Fruit fly (Drosophila melanogaster) whole organism, prepupa: ENCODE data around the gene CG16721.

Experiments used
- Blimp-1 ChIP-seq: fragments of 200-800 bp; sonication (Bioruptor generic); optimal IDR thresholded peaks from 3 replicates; lab custom pipeline; 2017; ENCODE audit warnings: missing biosample characterization, missing genetic modification characterization, mild to moderate bottlenecking, moderate library complexity, missing genetic modification reagents
- CG10631 ChIP-seq: fragments of 200-800 bp; sonication (Bioruptor generic); optimal IDR thresholded peaks from 2 replicates; lab custom pipeline; 2016; ENCODE audit warnings: missing biosample characterization, missing genetic modification characterization
- CG11294 ChIP-seq: fragments of 200-800 bp; sonication (Bioruptor generic); IDR thresholded peaks from 2 replicates; pipeline ENCODE4 v1.3.6; 2022; ENCODE audit warnings: missing biosample characterization, missing genetic modification characterization
- CG11762 ChIP-seq: fragments of 200-800 bp; sonication (Bioruptor generic); optimal IDR thresholded peaks from 3 replicates; lab custom pipeline; 2016; ENCODE audit warnings: missing biosample characterization, missing genetic modification characterization; ENCODE audit not compliant: insufficient read depth
- CG11902 ChIP-seq: fragments of 200-800 bp; sonication (Bioruptor generic); optimal IDR thresholded peaks from 3 replicates; lab custom pipeline; 2016; ENCODE audit warnings: missing biosample characterization, missing genetic modification characterization
- CG15336 ChIP-seq: fragments of 200-800 bp; sonication (Bioruptor generic); IDR thresholded peaks from 2 replicates; pipeline ENCODE4 v1.3.6; 2022; ENCODE audit warnings: missing biosample characterization, missing genetic modification characterization
- CG16779 ChIP-seq: fragments of 200-800 bp; sonication (Bioruptor generic); optimal IDR thresholded peaks from 3 replicates; lab custom pipeline; 2017; ENCODE audit warnings: missing biosample characterization, mild to moderate bottlenecking, missing genetic modification characterization
- CG3032 ChIP-seq: fragments of 200-800 bp; optimal IDR thresholded peaks from 2 replicates; lab custom pipeline; 2019; ENCODE audit warnings: missing biosample characterization, mild to moderate bottlenecking, missing genetic modification characterization, moderate library complexity
- CG31627 ChIP-seq: fragments of 200-800 bp; sonication (Bioruptor generic); optimal IDR thresholded peaks from 3 replicates; lab custom pipeline; 2016; ENCODE audit warnings: missing biosample characterization, missing genetic modification characterization
- CG32006 ChIP-seq: fragments of 200-800 bp; sonication (Bioruptor generic); optimal IDR thresholded peaks from 3 replicates; lab custom pipeline; 2017; ENCODE audit warnings: missing biosample characterization, mild to moderate bottlenecking, missing genetic modification characterization
- CG34406 ChIP-seq: fragments of 200-800 bp; sonication (Bioruptor generic); optimal IDR thresholded peaks from 3 replicates; lab custom pipeline; 2016; ENCODE audit warnings: missing biosample characterization, missing genetic modification characterization
- CG3919 ChIP-seq: fragments of 200-800 bp; sonication (Bioruptor generic); optimal IDR thresholded peaks from 3 replicates; lab custom pipeline; 2016; ENCODE audit warnings: missing biosample characterization, missing genetic modification characterization
- CG6163 ChIP-seq: fragments of 200-800 bp; sonication (Bioruptor generic); IDR thresholded peaks from 3 replicates; pipeline ENCODE4 v1.3.6; 2022; ENCODE audit warnings: missing biosample characterization, missing genetic modification characterization
- CG6276 ChIP-seq: fragments of 200-800 bp; sonication (Bioruptor generic); optimal IDR thresholded peaks from 2 replicates; lab custom pipeline; 2017; ENCODE audit warnings: missing biosample characterization, mild to moderate bottlenecking, missing genetic modification characterization
- CG6792 ChIP-seq: fragments of 200-800 bp; sonication (Bioruptor generic); optimal IDR thresholded peaks from 3 replicates; lab custom pipeline; 2016; ENCODE audit warnings: missing biosample characterization, missing genetic modification characterization
- CG6808 ChIP-seq: fragments of 200-800 bp; sonication (Bioruptor generic); optimal IDR thresholded peaks from 3 replicates; lab custom pipeline; 2017; ENCODE audit warnings: missing biosample characterization, missing genetic modification characterization, mild to moderate bottlenecking, moderate library complexity, missing genetic modification reagents
- CG6854 ChIP-seq: fragments of 200-800 bp; sonication (Bioruptor generic); optimal IDR thresholded peaks from 2 replicates; lab custom pipeline; 2017; ENCODE audit warnings: missing biosample characterization, mild to moderate bottlenecking, missing genetic modification characterization
- CG7368 ChIP-seq: fragments of 200-800 bp; sonication (Bioruptor generic); optimal IDR thresholded peaks from 3 replicates; lab custom pipeline; 2016; ENCODE audit warnings: missing biosample characterization, missing genetic modification characterization
- CG8119 ChIP-seq: fragments of 200-800 bp; sonication (Bioruptor generic); IDR thresholded peaks from 3 replicates; pipeline ENCODE4 v1.3.6; 2022; ENCODE audit warnings: missing biosample characterization, missing genetic modification characterization
- CG8632 ChIP-seq: fragments of 200-800 bp; sonication (Bioruptor generic); optimal IDR thresholded peaks from 3 replicates; lab custom pipeline; 2016; ENCODE audit warnings: missing biosample characterization, missing genetic modification characterization
- CG9139 ChIP-seq: fragments of 200-800 bp; sonication (Bioruptor generic); optimal IDR thresholded peaks from 3 replicates; lab custom pipeline; 2017; ENCODE audit warnings: missing biosample characterization, mild to moderate bottlenecking, missing genetic modification characterization
- Eip75B ChIP-seq: fragments of 200-800 bp; sonication (Bioruptor generic); optimal IDR thresholded peaks from 3 replicates; lab custom pipeline; 2016; ENCODE audit warnings: missing biosample characterization, missing genetic modification characterization
- Ets21C ChIP-seq: fragments of 200-800 bp; sonication (Bioruptor generic); optimal IDR thresholded peaks from 3 replicates; lab custom pipeline; 2016; ENCODE audit warnings: missing biosample characterization, missing genetic modification characterization
- Ets96B ChIP-seq: fragments of 200-800 bp; optimal IDR thresholded peaks from 2 replicates; lab custom pipeline; 2019; ENCODE audit warnings: missing biosample characterization, mild to moderate bottlenecking, missing genetic modification characterization, moderate library complexity
- Gug ChIP-seq: fragments of 200-800 bp; sonication (Bioruptor generic); IDR thresholded peaks from 2 replicates; pipeline ENCODE4 v1.3.6; 2022; ENCODE audit warnings: missing biosample characterization, missing genetic modification characterization
- Hr38 ChIP-seq: sonication (Bioruptor generic); optimal IDR thresholded peaks from 2 replicates; lab custom pipeline; 2016; ENCODE audit warnings: missing biosample characterization, missing genetic modification characterization
- Hr39 ChIP-seq: fragments of 200-800 bp; sonication (Bioruptor generic); optimal IDR thresholded peaks from 2 replicates; lab custom pipeline; 2016; ENCODE audit warnings: missing biosample characterization, missing genetic modification characterization
- Hr4 ChIP-seq: fragments of 200-800 bp; sonication (Bioruptor generic); optimal IDR thresholded peaks from 3 replicates; lab custom pipeline; 2016; ENCODE audit warnings: missing biosample characterization, missing genetic modification characterization
- Lpt ChIP-seq: fragments of 200-800 bp; sonication (Bioruptor generic); optimal IDR thresholded peaks from 3 replicates; lab custom pipeline; 2016; ENCODE audit warnings: missing biosample characterization, missing genetic modification characterization
- Met ChIP-seq: fragments of 200-800 bp; sonication (Bioruptor generic); optimal IDR thresholded peaks from 3 replicates; lab custom pipeline; 2016; ENCODE audit warnings: missing biosample characterization, missing genetic modification characterization
- OdsH ChIP-seq: fragments of 200-800 bp; sonication (Bioruptor generic); optimal IDR thresholded peaks from 3 replicates; lab custom pipeline; 2016; ENCODE audit warnings: missing biosample characterization, missing genetic modification characterization
- Smox ChIP-seq: fragments of 200-800 bp; sonication (Bioruptor generic); optimal IDR thresholded peaks from 3 replicates; lab custom pipeline; 2016; ENCODE audit warnings: missing biosample characterization, missing genetic modification characterization
- Sox102F ChIP-seq: fragments of 200-800 bp; sonication (Bioruptor generic); optimal IDR thresholded peaks from 2 replicates; lab custom pipeline; 2016; ENCODE audit warnings: missing biosample characterization, mild to moderate bottlenecking, missing genetic modification characterization
- Sox14 ChIP-seq: fragments of 200-800 bp; sonication (Bioruptor generic); optimal IDR thresholded peaks from 3 replicates; lab custom pipeline; 2016; ENCODE audit warnings: missing biosample characterization, missing genetic modification characterization
- Sox15 ChIP-seq: fragments of 200-800 bp; sonication (Bioruptor generic); optimal IDR thresholded peaks from 3 replicates; lab custom pipeline; 2016; ENCODE audit warnings: missing biosample characterization, missing genetic modification characterization
- achi ChIP-seq: fragments of 200-800 bp; sonication (Bioruptor generic); optimal IDR thresholded peaks from 3 replicates; lab custom pipeline; 2016; ENCODE audit warnings: missing biosample characterization, missing genetic modification characterization
- acj6 ChIP-seq: fragments of 200-800 bp; sonication (Bioruptor generic); optimal IDR thresholded peaks from 3 replicates; lab custom pipeline; 2016; ENCODE audit warnings: missing biosample characterization, missing genetic modification characterization
- cyc ChIP-seq: fragments of 200-800 bp; sonication (Bioruptor generic); optimal IDR thresholded peaks from 3 replicates; lab custom pipeline; 2016; ENCODE audit warnings: missing biosample characterization, missing genetic modification characterization
- dac ChIP-seq: fragments of 200-800 bp; sonication (Bioruptor generic); optimal IDR thresholded peaks from 2 replicates; lab custom pipeline; 2017; ENCODE audit warnings: missing biosample characterization, mild to moderate bottlenecking, missing genetic modification characterization
- esn ChIP-seq: fragments of 200-800 bp; sonication (Bioruptor generic); optimal IDR thresholded peaks from 2 replicates; lab custom pipeline; 2016; ENCODE audit warnings: missing biosample characterization, mild to moderate bottlenecking, missing genetic modification characterization, moderate library complexity
- fd59A ChIP-seq: fragments of 200-800 bp; sonication (Bioruptor generic); optimal IDR thresholded peaks from 2 replicates; lab custom pipeline; 2017; ENCODE audit warnings: missing biosample characterization, mild to moderate bottlenecking, missing genetic modification characterization, missing genetic modification reagents
- fd85E ChIP-seq: fragments of 200-800 bp; sonication (Bioruptor generic); optimal IDR thresholded peaks from 3 replicates; lab custom pipeline; 2016; ENCODE audit warnings: missing biosample characterization, missing genetic modification characterization
- fkh ChIP-seq: fragments of 200-800 bp; sonication (Bioruptor generic); optimal IDR thresholded peaks from 3 replicates; lab custom pipeline; 2017; ENCODE audit warnings: missing biosample characterization, mild to moderate bottlenecking, missing genetic modification characterization, moderate library complexity
- lz ChIP-seq: fragments of 200-800 bp; sonication (Bioruptor generic); optimal IDR thresholded peaks from 3 replicates; lab custom pipeline; 2016; ENCODE audit warnings: missing biosample characterization, missing genetic modification characterization
- net ChIP-seq: fragments of 200-800 bp; sonication (Bioruptor generic); optimal IDR thresholded peaks from 3 replicates; lab custom pipeline; 2016; ENCODE audit warnings: missing biosample characterization, missing genetic modification characterization
- pdm3 ChIP-seq: fragments of 200-800 bp; sonication (Bioruptor generic); optimal IDR thresholded peaks from 3 replicates; lab custom pipeline; 2016; ENCODE audit warnings: missing biosample characterization, missing genetic modification characterization
- salr ChIP-seq, 2 experiments: fragments of 200-800 bp; sonication (Bioruptor generic); optimal IDR thresholded peaks; 3 replicates each; lab custom pipeline; 2016 to 2018; ENCODE audit warnings: missing biosample characterization in 2 of 2, missing genetic modification characterization in 2 of 2, mild to moderate bottlenecking in 1 of 2
- ss ChIP-seq, 2 experiments: fragments of 200-800 bp; sonication (Bioruptor generic); optimal IDR thresholded peaks; 2 replicates in 1 of 2; 3 replicates in 1 of 2; lab custom pipeline; 2017 to 2018; ENCODE audit warnings: mild to moderate bottlenecking in 2 of 2, missing biosample characterization in 2 of 2, missing genetic modification characterization in 2 of 2, moderate library complexity in 1 of 2
- svp ChIP-seq: fragments of 200-800 bp; sonication (Bioruptor generic); peaks from one replicate; lab custom pipeline; 2016; ENCODE audit warnings: missing biosample characterization, missing genetic modification characterization
- topi ChIP-seq: fragments of 200-800 bp; sonication (Bioruptor generic); optimal IDR thresholded peaks from 3 replicates; lab custom pipeline; 2016; ENCODE audit warnings: missing biosample characterization, missing genetic modification characterization
- vri ChIP-seq: fragments of 200-800 bp; sonication (Bioruptor generic); optimal IDR thresholded peaks from 3 replicates; lab custom pipeline; 2016; ENCODE audit warnings: missing biosample characterization, mild to moderate bottlenecking, missing genetic modification characterization

Gene CG16721

dm6 chrX:5880139-5880924 lies 663 bp downstream of the CG16721 start:
- peak; percentile 78 for TF ChIP-seq CG6808 (GFP tag; lab: Kevin White, UChicago)
- TF ChIP-seq Gug (GFP tag; lab: Robert Waterston, UW) = peak; percentile 78
- peak; percentile 85 for TF ChIP-seq CG15336 (GFP tag; lab: Robert Waterston, UW)
- TF ChIP-seq fd85E (GFP tag; lab: Kevin White, UChicago) = peak; percentile 38
- TF ChIP-seq salr (GFP tag; optimal IDR thresholded peaks at IDR 0.05; lab: Kevin White, UChicago) = peak; percentile 42 to 71
- TF ChIP-seq svp (GFP tag; lab: Kevin White, UChicago) = peak; percentile 95
- TF ChIP-seq CG16779 = peak; percentile 58
- peak; percentile 58 for TF ChIP-seq dac (GFP tag; lab: Kevin White, UChicago)
- peak; percentile 66 for TF ChIP-seq CG3032
- peak; percentile 84 for TF ChIP-seq CG3919 (GFP tag; lab: Kevin White, UChicago)
- TF ChIP-seq Blimp-1 = peak; percentile 58
- TF ChIP-seq CG6163 (GFP tag; lab: Robert Waterston, UW) = peak; percentile 86
- peak; percentile 86 for TF ChIP-seq CG8119
- TF ChIP-seq Sox14 (GFP tag; lab: Kevin White, UChicago) = peak; percentile 95
- TF ChIP-seq net (GFP tag; lab: Kevin White, UChicago) = peak; percentile 86
- TF ChIP-seq CG10631 (GFP tag; lab: Kevin White, UChicago) = peak; percentile 75
- TF ChIP-seq CG8632 (GFP tag; lab: Kevin White, UChicago) = peak; percentile 75
- peak; percentile 70 for TF ChIP-seq Hr4 (GFP tag; lab: Kevin White, UChicago)
- TF ChIP-seq lz (GFP tag; lab: Kevin White, UChicago) = peak; percentile 85
- no peak for TF ChIP-seq Hr38
- peak; percentile 80 for TF ChIP-seq Eip75B (GFP tag; lab: Kevin White, UChicago)
- peak; percentile 80 for TF ChIP-seq achi (GFP tag; lab: Kevin White, UChicago)
- TF ChIP-seq Hr39 (GFP tag; lab: Kevin White, UChicago) = peak; percentile 89
- TF ChIP-seq CG11294 (GFP tag; lab: Robert Waterston, UW) = peak; percentile 63
- peak; percentile 78 for TF ChIP-seq Ets96B (tag; lab: Kevin White, UChicago)
- TF ChIP-seq CG6276 (GFP tag; lab: Kevin White, UChicago) = peak; percentile 81
- TF ChIP-seq CG6792 (GFP tag; lab: Kevin White, UChicago) = peak; percentile 77
- TF ChIP-seq CG32006 = peak; percentile 84
- peak; percentile 61 for TF ChIP-seq fd59A (GFP tag; lab: Kevin White, UChicago)
- peak; percentile 80 for TF ChIP-seq acj6 (GFP tag; lab: Kevin White, UChicago)
- peak; percentile 86 for TF ChIP-seq Sox102F (GFP tag; lab: Kevin White, UChicago)
- peak; percentile 52 for TF ChIP-seq CG9139 (GFP tag; lab: Kevin White, UChicago)
- peak; percentile 84 for TF ChIP-seq Smox (GFP tag; lab: Kevin White, UChicago)
- peak; percentile 67 to 87 for TF ChIP-seq ss (GFP tag; optimal IDR thresholded peaks at IDR 0.05; lab: Kevin White, UChicago)
- TF ChIP-seq esn (GFP tag; lab: Kevin White, UChicago) = peak; percentile 90
- TF ChIP-seq CG11762 = peak; percentile 75
- TF ChIP-seq fkh (GFP tag; lab: Kevin White, UChicago) = peak; percentile 96
- peak; percentile 87 for TF ChIP-seq cyc (GFP tag; lab: Kevin White, UChicago)
- peak; percentile 83 for TF ChIP-seq CG7368 (GFP tag; lab: Kevin White, UChicago)
- TF ChIP-seq Ets21C (GFP tag; lab: Kevin White, UChicago) = peak; percentile 78
- TF ChIP-seq CG6854 (GFP tag; lab: Kevin White, UChicago) = peak; percentile 70
- TF ChIP-seq OdsH = peak; percentile 83
- TF ChIP-seq Met = peak; percentile 91
- TF ChIP-seq vri (GFP tag; lab: Kevin White, UChicago) = peak; percentile 83
- TF ChIP-seq CG11902 (GFP tag; lab: Kevin White, UChicago) = peak; percentile 67
- TF ChIP-seq CG31627 (GFP tag; lab: Kevin White, UChicago) = peak; percentile 88
- peak; percentile 87 for TF ChIP-seq pdm3 (GFP tag; lab: Kevin White, UChicago)
- TF ChIP-seq CG34406 (GFP tag; lab: Kevin White, UChicago) = peak; percentile 70
- TF ChIP-seq Lpt (GFP tag; lab: Kevin White, UChicago) = peak; percentile 77
- peak; percentile 89 for TF ChIP-seq topi (GFP tag; lab: Kevin White, UChicago)
- peak; percentile 49 for TF ChIP-seq Sox15 (GFP tag; lab: Kevin White, UChicago)
